Worm (Caenorhabditis elegans): ENCODE data around the gene F31A3.5.

The F31A3.5 gene

ce11 chrX:17544349-17544936, 19.0 kb downstream of the F31A3.5 start (continued):
- TF ChIP-seq snpc-3.4 (tag; optimal IDR thresholded peaks at IDR 0.05) (no peak), ztf-28 (GFP tag; IDR thresholded peaks at IDR 0.05) (no peak), cebp-1 (GFP tag; IDR thresholded peaks at IDR 0.05) (peak; percentile 60; the same call in 1 of the 2 replicates), cebp-1 (tag; optimal IDR thresholded peaks at IDR 0.05) (peak; percentile 84), ztf-26 (tag; optimal IDR thresholded peaks at IDR 0.05) (peak; percentile 93), sdz-38 (tag; optimal IDR thresholded peaks at IDR 0.05) (no peak), nfyb-1 (GFP tag; IDR thresholded peaks at IDR 0.05) (peak; percentile 95), attf-6 (GFP tag; IDR thresholded peaks at IDR 0.05) (no peak), egl-18 (GFP tag; IDR thresholded peaks at IDR 0.05) (peak; percentile 90), ceh-40 (GFP tag; IDR thresholded peaks at IDR 0.05) (no peak), Y79H2A.3 (GFP tag; conservative IDR thresholded peaks at IDR 0.05) (no peak), ceh-100 (GFP tag; IDR thresholded peaks at IDR 0.05) (peak; percentile 70), ztf-6 (GFP tag; IDR thresholded peaks at IDR 0.05) (peak; percentile 90), B0035.1 (tag; optimal IDR thresholded peaks at IDR 0.05) (peak; percentile 77), sptf-2 (GFP tag; optimal IDR thresholded peaks at IDR 0.05) (no peak), lag-1 (GFP tag; IDR thresholded peaks at IDR 0.05) (0 out of 2 replicates have a peak, but pooled peaks have one; percentile 77), madf-10 (tag; optimal IDR thresholded peaks at IDR 0.05) (peak; percentile 75), C06A6.2 (GFP tag; conservative IDR thresholded peaks at IDR 0.05) (peak; percentile 91), xnd-1 (tag; optimal IDR thresholded peaks at IDR 0.05) (no peak), nhr-90 (tag; optimal IDR thresholded peaks at IDR 0.05) (peak; percentile 3), hlh-26 (GFP tag; conservative IDR thresholded peaks at IDR 0.05) (no peak), Y95B8A.8 (GFP tag; IDR thresholded peaks at IDR 0.05) (peak; percentile 44; the same call in 1 of the 2 replicates), dpl-1 (GFP tag; optimal IDR thresholded peaks at IDR 0.05) (no peak), ccch-3 (GFP tag; optimal IDR thresholded peaks at IDR 0.05) (no peak), him-1 (tag; optimal IDR thresholded peaks at IDR 0.05) (no peak), madf-8 (GFP tag; conservative IDR thresholded peaks at IDR 0.05) (no peak), nhr-80 (tag; optimal IDR thresholded peaks at IDR 0.05) (peak; percentile 65), pha-4 (tag; optimal IDR thresholded peaks at IDR 0.05) (no peak), tbp1 (GFP tag; optimal IDR thresholded peaks at IDR 0.05) (peak; percentile 69), madf-3 (GFP tag; IDR thresholded peaks at IDR 0.05) (0 out of 2 replicates have a peak, but pooled peaks have one; percentile 56), repo-1 (tag; optimal IDR thresholded peaks at IDR 0.05) (peak; percentile 81), ceh-79 (tag; optimal IDR thresholded peaks at IDR 0.05) (no peak), hlh-12 (tag; optimal IDR thresholded peaks at IDR 0.05) (no peak), tlf-1 (GFP tag; optimal IDR thresholded peaks at IDR 0.05) (peak; percentile 87), F10E7.11 (tag; optimal IDR thresholded peaks at IDR 0.05) (peak; percentile 22), ceh-91 (GFP tag; IDR thresholded peaks at IDR 0.05) (no peak), nfya-2 (GFP tag; IDR thresholded peaks at IDR 0.05) (no peak), lsl-1 (GFP tag; optimal IDR thresholded peaks at IDR 0.05) (no peak), atf-7 (tag; optimal IDR thresholded peaks at IDR 0.05) (peak; percentile 76), lin-35 (GFP tag; optimal IDR thresholded peaks at IDR 0.05) (peak in 1 of 3 experiments; percentile 66), lsy-27 (tag; optimal IDR thresholded peaks at IDR 0.05; ENCODE audit: borderline replicate concordance, insufficient read depth) (no peak), Y67H2A.10 (GFP tag; conservative IDR thresholded peaks at IDR 0.05) (0 out of 2 replicates have a peak, but pooled peaks have one; percentile 54), hmg-20 (GFP tag; IDR thresholded peaks at IDR 0.05) (peak; percentile 92), sea-2 (GFP tag; IDR thresholded peaks at IDR 0.05) (no peak), snpc-1.3 (tag; optimal IDR thresholded peaks at IDR 0.05; ENCODE audit: insufficient read depth) (no peak), let-526 (GFP tag; IDR thresholded peaks at IDR 0.05) (peak; percentile 87), rpc-1 (optimal IDR thresholded peaks at IDR 0.05) (no peak), rpc-1 (tag; optimal IDR thresholded peaks at IDR 0.05) (no peak), die-1 (tag; optimal IDR thresholded peaks at IDR 0.05) (no peak)

Measured in whole organism, young adult.